In the genomic region with DNA sequence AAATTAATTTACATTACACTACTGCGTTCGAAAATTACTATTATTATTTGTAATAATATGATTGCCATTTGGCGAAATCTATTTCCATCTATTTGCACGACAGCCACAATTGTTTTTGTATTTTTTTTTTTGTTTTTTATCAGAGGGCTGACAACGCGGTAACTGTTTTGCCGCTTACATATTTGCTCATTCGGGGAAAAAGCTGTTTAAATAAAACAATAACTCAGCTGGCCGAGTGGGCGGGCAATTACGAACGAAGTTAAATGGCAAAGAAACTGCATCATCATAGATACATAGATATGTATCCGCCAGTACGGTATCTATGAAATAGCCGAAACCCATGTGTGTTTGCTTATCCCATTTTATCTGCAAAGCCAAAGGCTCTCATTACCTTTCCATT, we compare ENCODE assay signal across 1 fruit fly cellular context.
TF ChIP-seq lines count a peak whose summit lies in the region.

No protein-coding gene starts in this region.

TF ChIP-seq in whole organism, embryonic, 481 proteins besides CTCF, POLR2A, EP300 and RAD21 (continued from another document):
- TF ChIP-seq odd (GFP tag; optimal IDR thresholded peaks at IDR 0.05; lab: Kevin White, UChicago), result peak; percentile 17
- TF ChIP-seq ro (GFP tag; IDR thresholded peaks at IDR 0.05; lab: Robert Waterston, UW), result no peak
- TF ChIP-seq CG6854 (GFP tag; optimal IDR thresholded peaks at IDR 0.05; lab: Kevin White, UChicago), result peak; percentile 19
- TF ChIP-seq CG8290 (GFP tag; optimal IDR thresholded peaks at IDR 0.05; lab: Kevin White, UChicago), result no peak
- peak in 1 of 2 experiments; percentile 10 for TF ChIP-seq CG8290 (tag; optimal IDR thresholded peaks at IDR 0.05; lab: Kevin White, UChicago)
- peak; percentile 37 for TF ChIP-seq CG3281 (GFP tag; optimal IDR thresholded peaks at IDR 0.05; lab: Kevin White, UChicago)
- no peak for TF ChIP-seq CG7987 (GFP tag; optimal IDR thresholded peaks at IDR 0.05; lab: Kevin White, UChicago)
- no peak for TF ChIP-seq Aef1 (GFP tag; IDR thresholded peaks at IDR 0.05; lab: Robert Waterston, UW)
- TF ChIP-seq scrt (GFP tag; optimal IDR thresholded peaks at IDR 0.05; lab: Kevin White, UChicago), result peak; percentile 9
- no peak for TF ChIP-seq Kr (GFP tag; optimal IDR thresholded peaks at IDR 0.05; lab: Kevin White, UChicago)
- peak; percentile 21 for TF ChIP-seq CG6813 (GFP tag; optimal IDR thresholded peaks at IDR 0.05; lab: Kevin White, UChicago)
- TF ChIP-seq BtbVII (GFP tag; optimal IDR thresholded peaks at IDR 0.05; lab: Kevin White, UChicago), result peak; percentile 35
- TF ChIP-seq crol (GFP tag; IDR thresholded peaks at IDR 0.05; lab: Robert Waterston, UW), result no peak
- TF ChIP-seq CG17568 (GFP tag; optimal IDR thresholded peaks at IDR 0.05; lab: Kevin White, UChicago), result peak; percentile 20
- TF ChIP-seq CG6272 (GFP tag; IDR thresholded peaks at IDR 0.05; lab: Robert Waterston, UW), result no peak
- TF ChIP-seq Meics (GFP tag; optimal IDR thresholded peaks at IDR 0.05; lab: Kevin White, UChicago), result peak; percentile 50
- TF ChIP-seq CG9797 (GFP tag; optimal IDR thresholded peaks at IDR 0.05; lab: Kevin White, UChicago), result no peak
- TF ChIP-seq CG32532 (GFP tag; IDR thresholded peaks at IDR 0.05; lab: Robert Waterston, UW), result no peak
- no peak for TF ChIP-seq phol (tag; optimal IDR thresholded peaks at IDR 0.05; lab: Kevin White, UChicago)
- peak; percentile 12 for TF ChIP-seq CG12659 (GFP tag; optimal IDR thresholded peaks at IDR 0.05; lab: Kevin White, UChicago)
- no peak for TF ChIP-seq sd (tag; optimal IDR thresholded peaks at IDR 0.05; lab: Kevin White, UChicago)
- TF ChIP-seq cwo (GFP tag; optimal IDR thresholded peaks at IDR 0.05; lab: Kevin White, UChicago), result peak; percentile 3
- TF ChIP-seq CG8944 (GFP tag; optimal IDR thresholded peaks at IDR 0.05; lab: Kevin White, UChicago), result no peak
- no peak for TF ChIP-seq HHEX (GFP tag; optimal IDR thresholded peaks at IDR 0.05; lab: Kevin White, UChicago)
- TF ChIP-seq CG12071 (GFP tag; optimal IDR thresholded peaks at IDR 0.05; lab: Kevin White, UChicago), result peak; percentile 4
- TF ChIP-seq tgo (GFP tag; IDR thresholded peaks at IDR 0.05; lab: Robert Waterston, UW), result no peak
- no peak for TF ChIP-seq tna (GFP tag; IDR thresholded peaks at IDR 0.05; lab: Robert Waterston, UW; ENCODE audit: partially characterized antibody)
- no peak for TF ChIP-seq CG30403 (GFP tag; optimal IDR thresholded peaks at IDR 0.05; lab: Kevin White, UChicago)
- TF ChIP-seq CG2120 (GFP tag; optimal IDR thresholded peaks at IDR 0.05; lab: Kevin White, UChicago), result peak; percentile 3
- peak; percentile 58 for TF ChIP-seq Fer1 (GFP tag; optimal IDR thresholded peaks at IDR 0.05; lab: Kevin White, UChicago)
- TF ChIP-seq hkb (optimal IDR thresholded peaks at IDR 0.05; lab: Kevin White, UChicago), result no peak
- TF ChIP-seq hkb (GFP tag; IDR thresholded peaks at IDR 0.05; lab: Robert Waterston, UW), result no peak
- TF ChIP-seq CG11560 (tag; IDR thresholded peaks at IDR 0.05; lab: Robert Waterston, UW), result no peak
- peak; percentile 71 for TF ChIP-seq CG18599 (GFP tag; optimal IDR thresholded peaks at IDR 0.05; lab: Kevin White, UChicago)
TF ChIP-seq in whole organism, embryonic: peak in this region for 23.
